Fruit fly (Drosophila melanogaster): ENCODE results near the gene CG2004.
A peak's percentile ranks its signal among the peaks of the same experiment; 100 is the strongest.

The CG2004 gene

DNA sequence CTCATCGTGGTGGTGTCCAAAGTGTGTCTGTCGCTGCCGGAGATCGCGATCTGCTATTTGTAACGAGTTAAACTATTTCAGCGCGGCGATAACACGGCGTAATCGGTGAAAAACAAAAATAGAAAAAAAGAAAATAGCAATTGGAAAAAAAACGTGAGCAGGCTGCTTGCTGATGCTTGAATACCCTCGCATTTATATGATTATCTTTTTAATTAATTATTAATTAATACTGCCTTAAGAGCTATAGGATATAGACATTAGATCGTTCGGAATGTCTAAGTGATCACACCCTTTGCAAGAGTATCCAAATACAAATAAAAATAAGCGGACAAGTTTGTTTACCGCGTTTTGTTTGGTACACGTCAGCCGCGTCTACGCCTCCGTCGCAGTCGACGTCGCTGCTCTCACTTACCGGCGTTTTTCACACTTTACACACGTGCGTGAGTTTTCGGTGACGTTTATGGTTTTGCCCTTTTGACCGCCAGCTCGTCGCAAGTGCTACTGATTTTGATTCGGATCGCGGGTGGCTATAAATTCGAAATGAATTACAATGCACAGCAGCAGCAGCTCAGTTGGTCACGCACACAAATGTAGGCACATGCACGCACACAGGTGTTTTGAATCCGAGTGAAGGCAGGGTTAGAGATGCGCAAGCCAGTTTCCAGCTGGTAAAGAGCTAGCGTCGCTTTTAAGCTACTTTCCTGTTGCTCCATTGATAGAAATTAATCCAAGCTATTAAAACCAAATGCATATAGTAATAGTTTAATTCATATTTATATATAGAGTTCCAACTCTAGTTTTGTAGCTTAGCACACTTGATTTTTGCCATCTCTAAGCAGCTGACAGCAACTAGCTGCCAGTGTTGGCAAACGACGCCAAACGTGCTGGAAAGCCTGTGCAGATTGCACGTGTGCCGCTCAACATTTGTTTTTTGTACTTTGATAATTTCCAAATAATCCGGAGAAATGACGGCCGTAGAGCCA lies at the start of gene CG2004, which contains the start of gene CG1785:
Gene CG2004 (minus strand): TSS at position 861 of the 983 bp plus-strand sequence.
Gene CG1785 (plus strand): TSS at position 873 of the 983 bp plus-strand sequence.
- TF ChIP-seq br (GFP tag; optimal IDR thresholded peaks at IDR 0.05) (peak; percentile 90), ey (GFP tag; optimal IDR thresholded peaks at IDR 0.05) (peak; percentile 90), Dif (GFP tag; optimal IDR thresholded peaks at IDR 0.05; ENCODE audit: partially characterized antibody) (no peak), usp (GFP tag; optimal IDR thresholded peaks at IDR 0.05) (no peak), jim (GFP tag; optimal IDR thresholded peaks at IDR 0.05) (no peak), dmrt93B (GFP tag; optimal IDR thresholded peaks at IDR 0.05) (peak; percentile 87), dl (GFP tag; optimal IDR thresholded peaks at IDR 0.05; ENCODE audit: insufficient read depth in 1 of 2, partially characterized antibody in 2 of 2) (no peak), rgr (GFP tag; optimal IDR thresholded peaks at IDR 0.05) (peak; percentile 94), CG32264 (GFP tag; optimal IDR thresholded peaks at IDR 0.05) (peak; percentile 42), lola (GFP tag; optimal IDR thresholded peaks at IDR 0.05) (no peak), Jra (GFP tag; optimal IDR thresholded peaks at IDR 0.05) (peak; percentile 86), CG9705 (GFP tag; optimal IDR thresholded peaks at IDR 0.05) (peak; percentile 87), psq (GFP tag; optimal IDR thresholded peaks at IDR 0.05) (peak; percentile 89), CrebA (GFP tag; optimal IDR thresholded peaks at IDR 0.05; ENCODE audit: borderline replicate concordance) (no peak), sage (GFP tag; optimal IDR thresholded peaks at IDR 0.05) (peak; percentile 84), Hr83 (GFP tag; optimal IDR thresholded peaks at IDR 0.05; ENCODE audit: poor library complexity, severe bottlenecking) (no peak), brk (GFP tag; optimal IDR thresholded peaks at IDR 0.05) (no peak), Hnf4 (GFP tag; optimal IDR thresholded peaks at IDR 0.05) (peak; percentile 92), dsf (GFP tag; optimal IDR thresholded peaks at IDR 0.05; ENCODE audit: borderline replicate concordance) (peak; percentile 81), Mio (GFP tag; optimal IDR thresholded peaks at IDR 0.05) (no peak), Sp1 (GFP tag; optimal IDR thresholded peaks at IDR 0.05) (peak; percentile 87), fru (GFP tag; optimal IDR thresholded peaks at IDR 0.05) (peak; percentile 94), Myc (optimal IDR thresholded peaks at IDR 0.05) (peak; percentile 88), h (GFP tag; optimal IDR thresholded peaks at IDR 0.05) (peak; percentile 95), OdsH (GFP tag; optimal IDR thresholded peaks at IDR 0.05) (peak; percentile 91), Rel (GFP tag; optimal IDR thresholded peaks at IDR 0.05) (no peak), Rel (tag; optimal IDR thresholded peaks at IDR 0.05) (peak; percentile 70), woc (GFP tag; optimal IDR thresholded peaks at IDR 0.05) (peak; percentile 80), sv (GFP tag; optimal IDR thresholded peaks at IDR 0.05) (peak; percentile 93), GATAd (GFP tag; optimal IDR thresholded peaks at IDR 0.05) (peak; percentile 88), pan (optimal IDR thresholded peaks at IDR 0.05) (no peak), Abd-B (GFP tag; optimal IDR thresholded peaks at IDR 0.05) (no peak), HLH106 (tag; optimal IDR thresholded peaks at IDR 0.05) (peak; percentile 93), foxo (GFP tag; optimal IDR thresholded peaks at IDR 0.05) (peak in 1 of 2 experiments; percentile 96)

DNA sequence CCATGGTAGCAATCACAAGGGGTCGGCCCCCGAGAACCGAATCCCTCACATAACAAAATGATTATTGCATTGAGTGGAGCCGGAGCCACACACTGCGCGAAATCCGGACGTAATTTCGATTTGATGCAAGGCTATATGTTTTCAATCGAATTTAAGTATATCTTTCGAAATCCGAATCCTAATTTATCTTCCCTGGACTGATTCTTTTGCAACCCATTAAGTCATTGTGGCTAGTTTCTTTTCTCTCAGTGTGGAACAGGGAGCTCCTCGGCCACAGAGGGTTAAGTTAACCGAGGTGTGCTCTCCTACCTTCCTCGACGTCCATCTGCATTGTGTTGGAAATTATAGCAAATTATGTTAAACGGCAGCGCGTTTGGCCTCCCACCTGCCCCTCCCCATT lies 47.5 kb upstream of the CG2004 start:
- TF ChIP-seq Sp1 (GFP tag; optimal IDR thresholded peaks at IDR 0.05) (no peak), dmrt93B (GFP tag; optimal IDR thresholded peaks at IDR 0.05) (no peak), fru (GFP tag; optimal IDR thresholded peaks at IDR 0.05) (peak; percentile 42), woc (GFP tag; optimal IDR thresholded peaks at IDR 0.05) (peak; percentile 42), sage (GFP tag; optimal IDR thresholded peaks at IDR 0.05) (no peak), Vsx2 (GFP tag; optimal IDR thresholded peaks at IDR 0.05; ENCODE audit: partially characterized antibody) (no peak), Rel (GFP tag; optimal IDR thresholded peaks at IDR 0.05) (no peak), Rel (tag; optimal IDR thresholded peaks at IDR 0.05) (no peak), Hnf4 (GFP tag; optimal IDR thresholded peaks at IDR 0.05) (peak; percentile 17), foxo (GFP tag; optimal IDR thresholded peaks at IDR 0.05) (peak in 1 of 2 experiments; percentile 34), Myc (optimal IDR thresholded peaks at IDR 0.05) (no peak), CrebA (GFP tag; optimal IDR thresholded peaks at IDR 0.05; ENCODE audit: borderline replicate concordance) (no peak), usp (GFP tag; optimal IDR thresholded peaks at IDR 0.05) (no peak), HLH106 (tag; optimal IDR thresholded peaks at IDR 0.05) (peak; percentile 30), ey (GFP tag; optimal IDR thresholded peaks at IDR 0.05) (peak; percentile 58), OdsH (GFP tag; optimal IDR thresholded peaks at IDR 0.05) (peak; percentile 28), h (GFP tag; optimal IDR thresholded peaks at IDR 0.05) (peak; percentile 44), psq (GFP tag; optimal IDR thresholded peaks at IDR 0.05) (peak; percentile 11), rgr (GFP tag; optimal IDR thresholded peaks at IDR 0.05) (peak; percentile 26)
